Fruit fly (Drosophila melanogaster) S2 (cell line): ENCODE measurements around the gene Sgt1.

Experiments used
- CG8478 ChIP-seq: fragments of >200 bp; optimal IDR thresholded peaks from 2 replicates; lab custom pipeline; 2018
- CTCF ChIP-seq, 2 experiments: fragments of >200 bp; optimal IDR thresholded peaks; 2 replicates each; lab custom pipeline; 2018

DNA sequence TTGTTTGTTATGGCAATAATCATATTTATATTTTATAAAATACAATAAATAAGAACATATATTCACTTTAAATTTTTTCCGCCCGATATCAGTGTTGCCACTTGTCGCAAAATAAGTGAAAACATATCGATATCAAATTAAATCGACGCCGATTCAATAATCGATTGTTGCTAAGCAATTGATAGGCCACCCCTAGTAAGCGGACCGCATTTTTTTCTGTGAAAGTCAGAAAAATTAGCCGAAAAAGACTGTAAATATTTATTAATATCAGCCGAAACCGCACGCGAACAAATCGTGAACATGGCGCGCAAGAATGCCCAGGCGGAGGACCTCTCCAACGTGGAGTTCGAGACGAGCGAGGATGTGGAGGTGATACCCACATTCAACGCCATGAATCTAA is 8.0 kb upstream of the Sgt1 start, which contains the start of gene CG7483:
- TF ChIP-seq CTCF (optimal IDR thresholded peaks at IDR 0.05; lab: Kevin White, UChicago): no peak
- TF ChIP-seq CG8478 (lab: Kevin White, UChicago): no peak
